Fruit fly (Drosophila melanogaster) whole organism, embryonic: ENCODE measurements around the gene frj.

Experiments used
- Asciz ChIP-seq: fragments of 200-800 bp; sonication (Bioruptor generic); optimal IDR thresholded peaks from 2 replicates; lab custom pipeline; 2017; ENCODE audit warnings: missing biosample characterization, mild to moderate bottlenecking, missing genetic modification characterization, missing genetic modification reagents
- CG10462 ChIP-seq: fragments of 200-800 bp; sonication (Bioruptor generic); optimal IDR thresholded peaks from 2 replicates; lab custom pipeline; 2016; ENCODE audit warnings: missing biosample characterization, missing genetic modification characterization
- CG10565 ChIP-seq: fragments of 200-800 bp; sonication (Bioruptor generic); optimal IDR thresholded peaks from 3 replicates; lab custom pipeline; 2016; ENCODE audit warnings: missing biosample characterization, mild to moderate bottlenecking, missing genetic modification characterization
- CG11247 ChIP-seq: fragments of 200-800 bp; sonication (Bioruptor generic); IDR thresholded peaks from 2 replicates; pipeline ENCODE4 v1.3.6; 2022; ENCODE audit warnings: missing biosample characterization, missing genetic modification characterization
- CG12236 ChIP-seq: fragments of 200-800 bp; sonication (Bioruptor generic); optimal IDR thresholded peaks from 2 replicates; lab custom pipeline; 2016; ENCODE audit warnings: missing biosample characterization, missing genetic modification characterization
- CG12659 ChIP-seq: fragments of 200-800 bp; sonication (Bioruptor generic); optimal IDR thresholded peaks from 3 replicates; lab custom pipeline; 2017; ENCODE audit warnings: mild to moderate bottlenecking, missing biosample characterization, missing genetic modification reagents, missing genetic modification characterization
- CG12942 ChIP-seq: fragments of 200-800 bp; sonication (Bioruptor generic); optimal IDR thresholded peaks from 3 replicates; lab custom pipeline; 2016; ENCODE audit warnings: missing biosample characterization, missing genetic modification characterization
- CG1529 ChIP-seq: fragments of 200-800 bp; sonication (Bioruptor generic); optimal IDR thresholded peaks from 3 replicates; lab custom pipeline; 2018; ENCODE audit warnings: missing biosample characterization, missing genetic modification characterization
- CG18011 ChIP-seq: fragments of 200-800 bp; sonication (Bioruptor generic); optimal IDR thresholded peaks from 2 replicates; lab custom pipeline; 2017; ENCODE audit warnings: missing biosample characterization, missing genetic modification characterization, mild to moderate bottlenecking, moderate library complexity, missing genotype
- CG32532 ChIP-seq: fragments of 200-800 bp; sonication (Bioruptor generic); IDR thresholded peaks from 2 replicates; pipeline ENCODE4 v1.3.6; 2022; ENCODE audit warnings: missing biosample characterization, missing genetic modification characterization
- CG32772 ChIP-seq: fragments of 200-800 bp; sonication (Bioruptor generic); IDR thresholded peaks from 2 replicates; pipeline ENCODE4 v1.3.6; 2022; ENCODE audit warnings: missing biosample characterization, missing genetic modification characterization
- CG4730 ChIP-seq: fragments of 200-800 bp; sonication (Bioruptor generic); IDR thresholded peaks from 2 replicates; pipeline ENCODE4 v1.3.6; 2022; ENCODE audit warnings: missing biosample characterization, missing genetic modification characterization
- CG4820 ChIP-seq: fragments of 200-800 bp; sonication (Bioruptor generic); optimal IDR thresholded peaks from 3 replicates; lab custom pipeline; 2016; ENCODE audit warnings: missing biosample characterization, missing genetic modification characterization
- CG6175 ChIP-seq: fragments of 200-800 bp; sonication (Bioruptor generic); IDR thresholded peaks from 3 replicates; pipeline ENCODE4 v1.3.6; 2022; ENCODE audit warnings: missing biosample characterization, missing genetic modification characterization
- CG7357 ChIP-seq: fragments of 200-800 bp; sonication (Bioruptor generic); IDR thresholded peaks from 3 replicates; pipeline ENCODE4 v1.3.6; 2022; ENCODE audit warnings: missing biosample characterization, missing genetic modification characterization
- CG9609 ChIP-seq: fragments of 200-800 bp; sonication (Bioruptor generic); optimal IDR thresholded peaks from 3 replicates; lab custom pipeline; 2016; ENCODE audit warnings: missing biosample characterization, missing genetic modification characterization
- CG9817 ChIP-seq: fragments of 200-800 bp; sonication (Bioruptor generic); optimal IDR thresholded peaks from 2 replicates; lab custom pipeline; 2018; ENCODE audit warnings: missing biosample characterization, mild to moderate bottlenecking, missing genetic modification characterization, moderate library complexity
- D19A ChIP-seq: fragments of 200-800 bp; optimal IDR thresholded peaks from 3 replicates; lab custom pipeline; 2019; ENCODE audit warnings: missing biosample characterization, mild to moderate bottlenecking, missing genetic modification characterization, moderate library complexity
- Dad ChIP-seq: fragments of 200-800 bp; sonication (Bioruptor generic); optimal IDR thresholded peaks from 3 replicates; lab custom pipeline; 2016; ENCODE audit warnings: missing biosample characterization, missing genetic modification characterization
- Deaf1 ChIP-seq: fragments of 200-800 bp; optimal IDR thresholded peaks from 3 replicates; lab custom pipeline; 2019; ENCODE audit warnings: missing biosample characterization, mild to moderate bottlenecking, missing genetic modification characterization, moderate library complexity
- Dek ChIP-seq: fragments of 200-800 bp; sonication (Bioruptor generic); optimal IDR thresholded peaks from 3 replicates; lab custom pipeline; 2019; ENCODE audit warnings: missing biosample characterization, mild to moderate bottlenecking, missing genetic modification characterization, moderate library complexity
- Dll ChIP-seq: fragments of 200-800 bp; sonication (Bioruptor generic); IDR thresholded peaks from 4 replicates; pipeline ENCODE4 v1.3.6; 2022; ENCODE audit warnings: missing biosample characterization, missing genetic modification characterization; ENCODE audit not compliant: partially characterized antibody
- Fer3 ChIP-seq: fragments of 200-800 bp; sonication (Bioruptor generic); optimal IDR thresholded peaks from 2 replicates; lab custom pipeline; 2018; ENCODE audit warnings: missing biosample characterization, mild to moderate bottlenecking, missing genetic modification characterization, moderate library complexity
- Gsc ChIP-seq: fragments of 200-800 bp; sonication (Bioruptor generic); IDR thresholded peaks from 2 replicates; pipeline ENCODE4 v1.3.6; 2022; ENCODE audit warnings: missing biosample characterization, missing genetic modification characterization
- HLHmδ ChIP-seq: fragments of 200-800 bp; sonication (Bioruptor generic); optimal IDR thresholded peaks from 2 replicates; lab custom pipeline; 2018; ENCODE audit warnings: missing biosample characterization, mild to moderate bottlenecking, missing genetic modification characterization, moderate library complexity
- Hey ChIP-seq: fragments of 200-800 bp; sonication (Bioruptor generic); optimal IDR thresholded peaks from 3 replicates; lab custom pipeline; 2018; ENCODE audit warnings: missing biosample characterization, mild to moderate bottlenecking, missing genetic modification characterization
- Lpt ChIP-seq: fragments of >200 bp; optimal IDR thresholded peaks from 2 replicates; lab custom pipeline; 2018; ENCODE audit warnings: missing biosample characterization, missing genetic modification characterization
- Pdp1 ChIP-seq, 2 experiments: fragments of 200-800 bp; sonication (Bioruptor generic); optimal IDR thresholded peaks; 3 replicates each; lab custom pipeline; 2016; ENCODE audit warnings: missing biosample characterization in 2 of 2, missing genetic modification characterization in 2 of 2, mild to moderate bottlenecking in 1 of 2, moderate library complexity in 1 of 2
- Spps ChIP-seq: fragments of 200-800 bp; sonication (Bioruptor generic); optimal IDR thresholded peaks from 2 replicates; lab custom pipeline; 2018; ENCODE audit warnings: missing biosample characterization, mild to moderate bottlenecking, missing genetic modification characterization
- Sry-β ChIP-seq: fragments of 200-800 bp; sonication (Bioruptor generic); optimal IDR thresholded peaks from 2 replicates; lab custom pipeline; 2018; ENCODE audit warnings: missing biosample characterization, mild to moderate bottlenecking, missing genetic modification characterization, moderate library complexity
- Stat92E ChIP-seq, 3 experiments: fragments of >200 bp in 2 of 3; fragments of 200-800 bp in 1 of 3; sonication (Bioruptor generic) in 1 of 3; optimal IDR thresholded peaks; 2 replicates each; lab custom pipeline; 2017 to 2019; ENCODE audit warnings: missing biosample characterization in 3 of 3, missing genetic modification characterization in 3 of 3, mild to moderate bottlenecking in 1 of 3, moderate library complexity in 1 of 3
- Xrp1 ChIP-seq: fragments of 200-800 bp; sonication (Bioruptor generic); IDR thresholded peaks from 2 replicates; pipeline ENCODE4 v1.3.6; 2022; ENCODE audit warnings: missing biosample characterization, missing genetic modification characterization
- al ChIP-seq: fragments of 200-800 bp; sonication (Bioruptor generic); IDR thresholded peaks from 2 replicates; pipeline ENCODE4 v1.3.6; 2022; ENCODE audit warnings: missing biosample characterization, missing genetic modification characterization
- cas ChIP-seq: fragments of 200-800 bp; sonication (Bioruptor generic); IDR thresholded peaks from 2 replicates; pipeline ENCODE4 v1.3.6; 2022; ENCODE audit warnings: missing biosample characterization, missing genetic modification characterization
- chn ChIP-seq: fragments of 200-800 bp; sonication (Bioruptor generic); optimal IDR thresholded peaks from 2 replicates; lab custom pipeline; 2016; ENCODE audit warnings: missing biosample characterization, missing genetic modification characterization
- crp ChIP-seq, 2 experiments: fragments of 200-800 bp; sonication (Bioruptor generic); optimal IDR thresholded peaks; 2 replicates in 1 of 2; 3 replicates in 1 of 2; lab custom pipeline; 2017; ENCODE audit warnings: missing biosample characterization in 2 of 2, missing genetic modification characterization in 2 of 2, mild to moderate bottlenecking in 1 of 2, moderate library complexity in 1 of 2
- esg ChIP-seq: fragments of 200-800 bp; sonication (Bioruptor generic); conservative IDR thresholded peaks from 2 replicates; pipeline ENCODE4 v1.3.6; 2022; ENCODE audit warnings: missing biosample characterization, missing genetic modification characterization
- fd3F ChIP-seq: fragments of 200-800 bp; sonication (Bioruptor generic); optimal IDR thresholded peaks from 2 replicates; lab custom pipeline; 2018; ENCODE audit warnings: missing biosample characterization, mild to moderate bottlenecking, missing genetic modification characterization, moderate library complexity
- fd64A ChIP-seq: fragments of 200-800 bp; sonication (Bioruptor generic); optimal IDR thresholded peaks from 3 replicates; lab custom pipeline; 2018; ENCODE audit warnings: missing biosample characterization, mild to moderate bottlenecking, missing genetic modification characterization
- fu2 ChIP-seq: fragments of 200-800 bp; sonication (Bioruptor generic); optimal IDR thresholded peaks from 2 replicates; lab custom pipeline; 2016; ENCODE audit warnings: missing biosample characterization, missing genetic modification characterization
- kni ChIP-seq: fragments of 200-800 bp; sonication (Bioruptor generic); optimal IDR thresholded peaks from 3 replicates; lab custom pipeline; 2017; ENCODE audit warnings: mild to moderate bottlenecking, missing biosample characterization, missing genetic modification reagents, missing genetic modification characterization
- lov ChIP-seq, 2 experiments: fragments of 200-800 bp in 1 of 2; fragments of >200 bp in 1 of 2; sonication (Bioruptor generic) in 1 of 2; IDR thresholded peaks in 1 of 2; optimal IDR thresholded peaks in 1 of 2; 2 replicates in 1 of 2; 3 replicates in 1 of 2; pipeline versions ENCODE4 v1.3.6 to Lab custom; 2017 to 2022; ENCODE audit warnings: missing biosample characterization in 1 of 2, missing genetic modification characterization in 1 of 2
- nmo ChIP-seq: fragments of 200-800 bp; sonication (Bioruptor generic); optimal IDR thresholded peaks from 2 replicates; lab custom pipeline; 2018; ENCODE audit warnings: missing biosample characterization, mild to moderate bottlenecking, missing genetic modification characterization, moderate library complexity
- pan ChIP-seq, 4 experiments: fragments of >200 bp in 3 of 4; fragments of 200-800 bp in 1 of 4; sonication (Bioruptor generic) in 1 of 4; optimal IDR thresholded peaks in 3 of 4; IDR thresholded peaks in 1 of 4; 2 replicates each; pipeline versions ENCODE4 v1.3.6 to Lab custom; 2017 to 2022; ENCODE audit warnings: missing biosample characterization in 2 of 4, missing genetic modification characterization in 2 of 4, mixed read lengths in 1 of 4
- psq ChIP-seq: fragments of 200-800 bp; sonication (Bioruptor generic); optimal IDR thresholded peaks from 2 replicates; lab custom pipeline; 2017; ENCODE audit warnings: missing biosample characterization, missing genetic modification characterization
- salm ChIP-seq: fragments of 200-800 bp; sonication (Bioruptor generic); optimal IDR thresholded peaks from 2 replicates; lab custom pipeline; 2018; ENCODE audit warnings: missing biosample characterization, mild to moderate bottlenecking, missing genetic modification characterization
- schlank ChIP-seq: fragments of 200-800 bp; sonication (Bioruptor generic); optimal IDR thresholded peaks from 2 replicates; lab custom pipeline; 2018; ENCODE audit warnings: missing biosample characterization, mild to moderate bottlenecking, missing genetic modification characterization
- sens ChIP-seq: fragments of 200-800 bp; sonication (Bioruptor generic); peaks from one replicate; lab custom pipeline; 2016; ENCODE audit warnings: missing biosample characterization, missing genetic modification characterization
- sima ChIP-seq: fragments of 200-800 bp; sonication (Bioruptor generic); optimal IDR thresholded peaks from 2 replicates; lab custom pipeline; 2016; ENCODE audit warnings: missing biosample characterization, missing genetic modification characterization
- sisA ChIP-seq: fragments of 200-800 bp; sonication (Bioruptor generic); IDR thresholded peaks from 2 replicates; pipeline ENCODE4 v1.3.6; 2022; ENCODE audit warnings: missing biosample characterization, missing genetic modification characterization

frj gene

DNA sequence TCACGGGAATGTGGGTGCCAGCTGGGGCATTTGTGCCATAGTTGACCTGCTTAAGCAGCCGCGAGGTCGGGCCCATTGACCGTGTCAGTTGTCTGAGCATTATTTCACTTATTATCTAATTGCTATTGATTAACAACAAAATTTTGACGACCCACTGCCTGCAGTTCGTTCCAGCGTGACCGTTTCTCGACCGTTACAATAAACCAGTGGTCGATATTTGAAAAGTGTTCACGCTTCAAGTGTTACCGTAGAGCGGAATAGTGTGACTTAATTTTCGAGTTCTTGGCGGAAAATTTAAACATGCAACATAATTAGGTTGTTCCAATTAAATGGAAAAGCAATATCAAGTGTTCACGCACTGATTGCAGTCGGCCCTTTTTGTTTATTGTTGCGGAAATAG, 11.7 kb downstream of the frj start, which contains the start of gene HemK1 (continued):
- no peak for TF ChIP-seq sisA
- TF ChIP-seq CG10462 (GFP tag; lab: Kevin White, UChicago): no peak
- TF ChIP-seq Lpt (GFP tag; lab: Kevin White, UChicago): no peak
- TF ChIP-seq D19A (tag; lab: Kevin White, UChicago): no peak
- TF ChIP-seq CG12236 (GFP tag; lab: Kevin White, UChicago): no peak
- TF ChIP-seq nmo (GFP tag; lab: Kevin White, UChicago): peak; percentile 43
- TF ChIP-seq pan (optimal IDR thresholded peaks at IDR 0.05; lab: Kevin White, UChicago): no peak
- TF ChIP-seq pan (GFP tag; optimal IDR thresholded peaks at IDR 0.05 in 1 of 2, IDR thresholded peaks at IDR 0.05 in 1 of 2): no peak
- TF ChIP-seq Dad: peak; percentile 21
- TF ChIP-seq Dek (tag; lab: Kevin White, UChicago): no peak
- TF ChIP-seq sens (GFP tag; lab: Kevin White, UChicago): peak; percentile 48
- no peak for TF ChIP-seq Asciz
- TF ChIP-seq CG10565 (GFP tag; lab: Kevin White, UChicago): no peak
- no peak for TF ChIP-seq CG12942 (GFP tag; lab: Kevin White, UChicago)
- no peak for TF ChIP-seq schlank (tag; lab: Kevin White, UChicago)
- peak; percentile 19 for TF ChIP-seq chn (GFP tag; lab: Kevin White, UChicago)
- TF ChIP-seq Pdp1 (GFP tag; optimal IDR thresholded peaks at IDR 0.05; lab: Kevin White, UChicago): peak in 1 of 2 experiments; percentile 84
- no peak for TF ChIP-seq Hey
- TF ChIP-seq HLHmδ (GFP tag; lab: Kevin White, UChicago): no peak
- no peak for TF ChIP-seq Spps (tag; lab: Kevin White, UChicago)
- no peak for TF ChIP-seq sima (GFP tag; lab: Kevin White, UChicago)
- TF ChIP-seq CG18011 (GFP tag; lab: Kevin White, UChicago): no peak
- TF ChIP-seq Gsc (GFP tag; lab: Robert Waterston, UW): no peak
- TF ChIP-seq CG6175 (GFP tag; lab: Robert Waterston, UW): no peak
- no peak for TF ChIP-seq Xrp1 (GFP tag; lab: Robert Waterston, UW)
- no peak for TF ChIP-seq CG4730 (GFP tag; lab: Robert Waterston, UW)
- TF ChIP-seq Sry-β: no peak
- no peak for TF ChIP-seq fd3F (GFP tag; lab: Kevin White, UChicago)
- TF ChIP-seq Deaf1: peak; percentile 14
- no peak for TF ChIP-seq Dll (GFP tag; lab: Robert Waterston, UW)
- no peak for TF ChIP-seq fu2 (GFP tag; lab: Kevin White, UChicago)
- no peak for TF ChIP-seq Stat92E (GFP tag; optimal IDR thresholded peaks at IDR 0.05; lab: Kevin White, UChicago)
- TF ChIP-seq CG32772 (GFP tag; lab: Robert Waterston, UW): no peak
- TF ChIP-seq CG4820 (GFP tag; lab: Kevin White, UChicago): no peak
- no peak for TF ChIP-seq CG11247 (GFP tag; lab: Robert Waterston, UW)
- TF ChIP-seq fd64A (GFP tag; lab: Kevin White, UChicago): no peak
- TF ChIP-seq CG1529 (GFP tag; lab: Kevin White, UChicago): no peak
- no peak for TF ChIP-seq CG9817
- no peak for TF ChIP-seq al (GFP tag; lab: Robert Waterston, UW)
- TF ChIP-seq CG9609 (GFP tag; lab: Kevin White, UChicago): no peak
- TF ChIP-seq CG32532 (GFP tag; lab: Robert Waterston, UW): no peak
- peak; percentile 72 for TF ChIP-seq CG12659 (GFP tag; lab: Kevin White, UChicago)
- TF ChIP-seq lov (optimal IDR thresholded peaks at IDR 0.05; lab: Kevin White, UChicago): no peak
- TF ChIP-seq lov (GFP tag; IDR thresholded peaks at IDR 0.05; lab: Robert Waterston, UW): no peak
- no peak for TF ChIP-seq CG7357 (GFP tag; lab: Robert Waterston, UW)
- TF ChIP-seq crp (GFP tag; optimal IDR thresholded peaks at IDR 0.05; lab: Kevin White, UChicago): peak in 1 of 2 experiments; percentile 2
- TF ChIP-seq kni (GFP tag; lab: Kevin White, UChicago): no peak
- no peak for TF ChIP-seq psq (GFP tag; lab: Kevin White, UChicago)
- no peak for TF ChIP-seq cas (GFP tag; lab: Robert Waterston, UW)
- no peak for TF ChIP-seq salm (tag; lab: Kevin White, UChicago)
- no peak for TF ChIP-seq Fer3
- TF ChIP-seq esg: no peak
